Fruit fly (Drosophila melanogaster) whole organism, embryonic: ENCODE data around the gene Arpc1.

Source experiments
- B-H2 ChIP-seq: fragments of 200-800 bp; sonication (Bioruptor generic); optimal IDR thresholded peaks from 2 replicates; lab custom pipeline; 2018; ENCODE audit warnings: missing biosample characterization, mild to moderate bottlenecking, missing genetic modification characterization
- CG10366 ChIP-seq: fragments of 200-800 bp; sonication (Bioruptor generic); IDR thresholded peaks from 2 replicates; pipeline ENCODE4 v1.3.6; 2022; ENCODE audit warnings: missing biosample characterization, missing genetic modification characterization
- CG10959 ChIP-seq: fragments of 200-800 bp; sonication (Bioruptor generic); IDR thresholded peaks from 2 replicates; pipeline ENCODE4 v1.3.6; 2022; ENCODE audit warnings: missing biosample characterization, missing genetic modification characterization
- CG11085 ChIP-seq: fragments of 200-800 bp; sonication (Bioruptor generic); IDR thresholded peaks from 2 replicates; pipeline ENCODE4 v1.3.6; 2022; ENCODE audit warnings: missing biosample characterization, missing genetic modification characterization
- CG11696 ChIP-seq: fragments of 200-800 bp; sonication (Bioruptor generic); IDR thresholded peaks from 2 replicates; pipeline ENCODE4 v1.3.6; 2022; ENCODE audit warnings: missing biosample characterization, missing genetic modification characterization
- CG12744 ChIP-seq: fragments of 200-800 bp; sonication (Bioruptor generic); optimal IDR thresholded peaks from 2 replicates; lab custom pipeline; 2016; ENCODE audit warnings: missing biosample characterization, missing genetic modification characterization
- CG15601 ChIP-seq: fragments of 200-800 bp; sonication (Bioruptor generic); optimal IDR thresholded peaks from 3 replicates; lab custom pipeline; 2019; ENCODE audit warnings: missing biosample characterization, mild to moderate bottlenecking, missing genetic modification characterization, moderate library complexity
- CG16863 ChIP-seq: fragments of 200-800 bp; sonication (Bioruptor generic); optimal IDR thresholded peaks from 3 replicates; lab custom pipeline; 2016; ENCODE audit warnings: missing biosample characterization, missing genetic modification characterization
- CG17328 ChIP-seq: fragments of 200-800 bp; sonication (Bioruptor generic); IDR thresholded peaks from 2 replicates; pipeline ENCODE4 v1.3.6; 2022; ENCODE audit warnings: missing biosample characterization, missing genetic modification characterization
- CG17385 ChIP-seq: fragments of 200-800 bp; sonication (Bioruptor generic); optimal IDR thresholded peaks from 3 replicates; lab custom pipeline; 2018; ENCODE audit warnings: missing biosample characterization, mild to moderate bottlenecking, missing genetic modification characterization
- CG1792 ChIP-seq: fragments of 200-800 bp; sonication (Bioruptor generic); optimal IDR thresholded peaks from 2 replicates; lab custom pipeline; 2016; ENCODE audit warnings: missing biosample characterization, missing genetic modification characterization
- CG2889 ChIP-seq: fragments of 200-800 bp; sonication (Bioruptor generic); IDR thresholded peaks from 3 replicates; pipeline ENCODE4 v1.3.6; 2022; ENCODE audit warnings: missing biosample characterization, missing genetic modification characterization
- CG31388 ChIP-seq: fragments of 200-800 bp; sonication (Bioruptor generic); optimal IDR thresholded peaks from 2 replicates; lab custom pipeline; 2016; ENCODE audit warnings: missing biosample characterization, missing genetic modification characterization
- CG32532 ChIP-seq: fragments of 200-800 bp; sonication (Bioruptor generic); IDR thresholded peaks from 2 replicates; pipeline ENCODE4 v1.3.6; 2022; ENCODE audit warnings: missing biosample characterization, missing genetic modification characterization
- CG3281 ChIP-seq: fragments of 200-800 bp; sonication (Bioruptor generic); optimal IDR thresholded peaks from 3 replicates; lab custom pipeline; 2017; ENCODE audit warnings: missing biosample characterization, mild to moderate bottlenecking, missing genetic modification characterization
- CG3838 ChIP-seq: fragments of 200-800 bp; sonication (Bioruptor generic); optimal IDR thresholded peaks from 3 replicates; lab custom pipeline; 2016; ENCODE audit warnings: missing biosample characterization, missing genetic modification characterization
- CG6272 ChIP-seq: fragments of 200-800 bp; sonication (Bioruptor generic); IDR thresholded peaks from 2 replicates; pipeline ENCODE4 v1.3.6; 2022; ENCODE audit warnings: missing biosample characterization, missing genetic modification characterization
- CG8359 ChIP-seq: fragments of 200-800 bp; sonication (Bioruptor generic); optimal IDR thresholded peaks from 2 replicates; lab custom pipeline; 2017; ENCODE audit warnings: missing biosample characterization, mild to moderate bottlenecking, missing genetic modification characterization, borderline replicate concordance
- CG8765 ChIP-seq: fragments of 200-800 bp; sonication (Bioruptor generic); IDR thresholded peaks from 2 replicates; pipeline ENCODE4 v1.3.6; 2022; ENCODE audit warnings: missing biosample characterization, missing genetic modification characterization
- CG9876 ChIP-seq: fragments of 200-800 bp; sonication (Bioruptor generic); optimal IDR thresholded peaks from 2 replicates; lab custom pipeline; 2016; ENCODE audit warnings: missing biosample characterization, missing genetic modification characterization
- Camta ChIP-seq: fragments of 200-800 bp; sonication (Bioruptor generic); optimal IDR thresholded peaks from 2 replicates; lab custom pipeline; 2016; ENCODE audit warnings: missing biosample characterization, missing genetic modification characterization
- D19B ChIP-seq: fragments of 200-800 bp; sonication (Bioruptor generic); optimal IDR thresholded peaks from 2 replicates; lab custom pipeline; 2017; ENCODE audit warnings: missing biosample characterization, mild to moderate bottlenecking, missing genetic modification characterization
- Dll ChIP-seq: fragments of 200-800 bp; sonication (Bioruptor generic); IDR thresholded peaks from 4 replicates; pipeline ENCODE4 v1.3.6; 2022; ENCODE audit warnings: missing biosample characterization, missing genetic modification characterization; ENCODE audit not compliant: partially characterized antibody
- Doc3 ChIP-seq: fragments of 200-800 bp; sonication (Bioruptor generic); IDR thresholded peaks from 3 replicates; pipeline ENCODE4 v1.3.6; 2022; ENCODE audit warnings: missing biosample characterization, missing genetic modification characterization; ENCODE audit not compliant: partially characterized antibody
- HHEX ChIP-seq: fragments of 200-800 bp; sonication (Bioruptor generic); optimal IDR thresholded peaks from 3 replicates; lab custom pipeline; 2017; ENCODE audit warnings: missing biosample characterization, mild to moderate bottlenecking, missing genetic modification characterization, missing genetic modification reagents
- Hey ChIP-seq: fragments of 200-800 bp; sonication (Bioruptor generic); optimal IDR thresholded peaks from 3 replicates; lab custom pipeline; 2018; ENCODE audit warnings: missing biosample characterization, mild to moderate bottlenecking, missing genetic modification characterization
- NK7.1 ChIP-seq: fragments of 200-800 bp; sonication (Bioruptor generic); optimal IDR thresholded peaks from 3 replicates; lab custom pipeline; 2016; ENCODE audit warnings: missing biosample characterization, missing genetic modification characterization
- Neu2 ChIP-seq: fragments of 200-800 bp; sonication (Bioruptor generic); optimal IDR thresholded peaks from 3 replicates; lab custom pipeline; 2016; ENCODE audit warnings: missing biosample characterization, missing genetic modification characterization, borderline replicate concordance
- Poxn ChIP-seq: fragments of 200-800 bp; sonication (Bioruptor generic); IDR thresholded peaks from 2 replicates; pipeline ENCODE4 v1.3.6; 2022; ENCODE audit warnings: missing biosample characterization, missing genetic modification characterization
- Side ChIP-seq: fragments of 200-800 bp; sonication (Bioruptor generic); optimal IDR thresholded peaks from 2 replicates; lab custom pipeline; 2016; ENCODE audit warnings: missing biosample characterization, missing genetic modification characterization
- Tbp ChIP-seq: fragments of >200 bp; optimal IDR thresholded peaks from 2 replicates; lab custom pipeline; 2018; ENCODE audit warnings: missing biosample characterization, missing genetic modification characterization
- amos ChIP-seq: fragments of 200-800 bp; sonication (Bioruptor generic); IDR thresholded peaks from 2 replicates; pipeline ENCODE4 v1.3.6; 2022; ENCODE audit warnings: missing biosample characterization, missing genetic modification characterization; ENCODE audit not compliant: partially characterized antibody
- cg ChIP-seq: fragments of 200-800 bp; sonication (Bioruptor generic); optimal IDR thresholded peaks from 3 replicates; lab custom pipeline; 2019; ENCODE audit warnings: missing biosample characterization, mild to moderate bottlenecking, missing genetic modification characterization, moderate library complexity
- chif ChIP-seq, 2 experiments: fragments of 200-800 bp; sonication (Bioruptor generic); optimal IDR thresholded peaks; 3 replicates each; lab custom pipeline; 2016; ENCODE audit warnings: missing biosample characterization in 2 of 2, missing genetic modification characterization in 2 of 2
- disco-r ChIP-seq: fragments of 200-800 bp; sonication (Bioruptor generic); optimal IDR thresholded peaks from 2 replicates; lab custom pipeline; 2016; ENCODE audit warnings: missing biosample characterization, missing genetic modification characterization
- emc ChIP-seq: fragments of 200-800 bp; sonication (Bioruptor generic); optimal IDR thresholded peaks from 2 replicates; lab custom pipeline; 2016; ENCODE audit warnings: missing biosample characterization, missing genetic modification characterization
- ems ChIP-seq: fragments of 200-800 bp; sonication (Bioruptor generic); optimal IDR thresholded peaks from 3 replicates; lab custom pipeline; 2016; ENCODE audit warnings: missing biosample characterization, missing genetic modification characterization
- eyg ChIP-seq: fragments of 200-800 bp; sonication (Bioruptor generic); optimal IDR thresholded peaks from 3 replicates; lab custom pipeline; 2016; ENCODE audit warnings: missing biosample characterization, missing genetic modification characterization
- fd102C ChIP-seq: fragments of 200-800 bp; sonication (Bioruptor generic); optimal IDR thresholded peaks from 2 replicates; lab custom pipeline; 2018; ENCODE audit warnings: missing biosample characterization, mild to moderate bottlenecking, missing genetic modification characterization, moderate library complexity
- fd64A ChIP-seq: fragments of 200-800 bp; sonication (Bioruptor generic); optimal IDR thresholded peaks from 3 replicates; lab custom pipeline; 2018; ENCODE audit warnings: missing biosample characterization, mild to moderate bottlenecking, missing genetic modification characterization
- gfzf ChIP-seq: fragments of 200-800 bp; sonication (Bioruptor generic); optimal IDR thresholded peaks from 2 replicates; lab custom pipeline; 2016; ENCODE audit warnings: missing biosample characterization, mild to moderate bottlenecking, missing genetic modification characterization, moderate library complexity
- jing ChIP-seq: fragments of 200-800 bp; sonication (Bioruptor generic); optimal IDR thresholded peaks from 2 replicates; lab custom pipeline; 2018; ENCODE audit warnings: missing biosample characterization, mild to moderate bottlenecking, missing genetic modification characterization
- pb ChIP-seq: fragments of 200-800 bp; sonication (Bioruptor generic); optimal IDR thresholded peaks from 3 replicates; lab custom pipeline; 2016; ENCODE audit warnings: missing biosample characterization, missing genetic modification characterization
- pita ChIP-seq: fragments of 200-800 bp; sonication (Bioruptor generic); optimal IDR thresholded peaks from 2 replicates; lab custom pipeline; 2017; ENCODE audit warnings: missing biosample characterization, mild to moderate bottlenecking, missing genetic modification characterization
- seq ChIP-seq: fragments of 200-800 bp; sonication (Bioruptor generic); IDR thresholded peaks from 2 replicates; pipeline ENCODE4 v1.3.6; 2022; ENCODE audit warnings: missing biosample characterization, missing genetic modification characterization
- slbo ChIP-seq: fragments of 200-800 bp; sonication (Bioruptor generic); IDR thresholded peaks from 2 replicates; pipeline ENCODE4 v1.3.6; 2022; ENCODE audit warnings: missing biosample characterization, missing genetic modification characterization
- sob ChIP-seq: fragments of 200-800 bp; sonication (Bioruptor generic); IDR thresholded peaks from 2 replicates; pipeline ENCODE4 v1.3.6; 2022; ENCODE audit warnings: missing biosample characterization, missing genetic modification characterization
- tll ChIP-seq, 2 experiments: fragments of 200-800 bp in 1 of 2; fragments of >200 bp in 1 of 2; sonication (Bioruptor generic) in 1 of 2; optimal IDR thresholded peaks; 2 replicates each; lab custom pipeline; 2017 to 2019; ENCODE audit warnings: missing biosample characterization in 2 of 2, missing genetic modification characterization in 2 of 2, mild to moderate bottlenecking in 1 of 2, moderate library complexity in 1 of 2
- toy ChIP-seq: fragments of 200-800 bp; sonication (Bioruptor generic); IDR thresholded peaks from 2 replicates; pipeline ENCODE4 v1.3.6; 2022; ENCODE audit warnings: missing biosample characterization, missing genetic modification characterization
- vfl ChIP-seq: fragments of 200-800 bp; sonication (Bioruptor generic); optimal IDR thresholded peaks from 2 replicates; lab custom pipeline; 2016; ENCODE audit warnings: missing biosample characterization, missing genetic modification characterization
- wdn ChIP-seq: fragments of 200-800 bp; sonication (Bioruptor generic); IDR thresholded peaks from 2 replicates; pipeline ENCODE4 v1.3.6; 2022; ENCODE audit warnings: missing biosample characterization, missing genetic modification characterization
- zen2 ChIP-seq: fragments of 200-800 bp; sonication (Bioruptor generic); IDR thresholded peaks from 3 replicates; pipeline ENCODE4 v1.3.6; 2022; ENCODE audit warnings: missing biosample characterization, missing genetic modification characterization; ENCODE audit not compliant: partially characterized antibody

Arpc1 gene

dm6 chr2L:13778648-13779047 is 50.9 kb downstream of the Arpc1 start (continued):
- TF ChIP-seq CG9876 (GFP tag; lab: Kevin White, UChicago): no peak
- no peak for TF ChIP-seq Side (GFP tag; lab: Kevin White, UChicago)
- peak; percentile 58 for TF ChIP-seq CG10366 (GFP tag; lab: Robert Waterston, UW)
- peak; percentile 54 for TF ChIP-seq eyg (GFP tag; lab: Kevin White, UChicago)
- TF ChIP-seq disco-r (GFP tag; lab: Kevin White, UChicago): no peak
- no peak for TF ChIP-seq Hey (tag; lab: Kevin White, UChicago)
- TF ChIP-seq CG32532: peak; percentile 48
- no peak for TF ChIP-seq CG11696
- TF ChIP-seq CG12744: no peak
- no peak for TF ChIP-seq B-H2
- TF ChIP-seq fd102C (GFP tag; lab: Kevin White, UChicago): no peak
- no peak for TF ChIP-seq CG6272 (GFP tag; lab: Robert Waterston, UW)
- TF ChIP-seq emc (GFP tag; lab: Kevin White, UChicago): no peak
- TF ChIP-seq sob (GFP tag; lab: Robert Waterston, UW): peak; percentile 40; the same call in 1 of the 2 replicates
- TF ChIP-seq tll (GFP tag; optimal IDR thresholded peaks at IDR 0.05; lab: Kevin White, UChicago): no peak
- TF ChIP-seq amos (GFP tag; lab: Robert Waterston, UW): no peak
- no peak for TF ChIP-seq pb (GFP tag; lab: Kevin White, UChicago)
- no peak for TF ChIP-seq CG3838 (GFP tag; lab: Kevin White, UChicago)
- no peak for TF ChIP-seq vfl (GFP tag; lab: Kevin White, UChicago)
- TF ChIP-seq wdn: no peak
- no peak for TF ChIP-seq NK7.1 (GFP tag; lab: Kevin White, UChicago)
- TF ChIP-seq seq: 0 out of 2 replicates have a peak, but pooled peaks have one; percentile 46
- peak; percentile 8 for TF ChIP-seq CG16863
- no peak for TF ChIP-seq zen2 (GFP tag; lab: Robert Waterston, UW)
- no peak for TF ChIP-seq Neu2
- no peak for TF ChIP-seq Tbp
- peak; percentile 73 for TF ChIP-seq slbo (GFP tag; lab: Robert Waterston, UW)
- no peak for TF ChIP-seq cg (GFP tag; lab: Kevin White, UChicago)
- TF ChIP-seq HHEX: peak; percentile 54
- TF ChIP-seq CG17385 (GFP tag; lab: Kevin White, UChicago): peak; percentile 75
- no peak for TF ChIP-seq CG8765
- no peak for TF ChIP-seq CG11085 (GFP tag; lab: Robert Waterston, UW)
- TF ChIP-seq CG8359 (GFP tag; lab: Kevin White, UChicago): no peak
- peak; percentile 9 for TF ChIP-seq D19B
- TF ChIP-seq CG3281 (GFP tag; lab: Kevin White, UChicago): peak; percentile 52
- TF ChIP-seq chif (GFP tag; optimal IDR thresholded peaks at IDR 0.05; lab: Kevin White, UChicago): peak; percentile 33 to 44
- no peak for TF ChIP-seq CG31388
- no peak for TF ChIP-seq toy
- peak; percentile 41 for TF ChIP-seq jing (GFP tag; lab: Kevin White, UChicago)
- TF ChIP-seq gfzf (GFP tag; lab: Kevin White, UChicago): no peak
- TF ChIP-seq CG15601 (tag; lab: Kevin White, UChicago): peak; percentile 33
- TF ChIP-seq Dll (GFP tag; lab: Robert Waterston, UW): no peak
- TF ChIP-seq CG1792 (GFP tag; lab: Kevin White, UChicago): peak; percentile 14
- no peak for TF ChIP-seq fd64A (GFP tag; lab: Kevin White, UChicago)
- TF ChIP-seq ems (GFP tag; lab: Kevin White, UChicago): peak; percentile 55
- TF ChIP-seq Camta (GFP tag; lab: Kevin White, UChicago): peak; percentile 17
- TF ChIP-seq Doc3: no peak
- TF ChIP-seq CG17328: 0 out of 2 replicates have a peak, but pooled peaks have one; percentile 19
- TF ChIP-seq CG10959 (GFP tag; lab: Robert Waterston, UW): no peak
- TF ChIP-seq pita (GFP tag; lab: Kevin White, UChicago): no peak
- TF ChIP-seq CG2889 (GFP tag; lab: Robert Waterston, UW): no peak
- TF ChIP-seq Poxn (GFP tag; lab: Robert Waterston, UW): no peak; the same call in 1 of the 2 replicates
